Worm (Caenorhabditis elegans) whole organism, L1 larva: ENCODE results near the gene lin-3.

Experiments
- aha-1 ChIP-seq: fragments of 150-350 bp; optimal IDR thresholded peaks from 2 replicates; lab custom pipeline; 2014; ENCODE audit warnings: missing biosample characterization, missing genetic modification characterization
- ama-1 ChIP-seq: fragments of 150-350 bp; optimal IDR thresholded peaks from 2 replicates; lab custom pipeline; 2014
- blmp-1 ChIP-seq: fragments of 150-350 bp; optimal IDR thresholded peaks from 2 replicates; lab custom pipeline; 2014; ENCODE audit warnings: missing biosample characterization, missing genetic modification characterization
- elt-3 ChIP-seq, 6 experiments: fragments of 150-350 bp in 1 of 6; sonication (generic microtip); optimal IDR thresholded peaks; 2 replicates each; lab custom pipeline; 2017 to 2018; ENCODE audit warnings: missing biosample characterization in 6 of 6, missing genetic modification characterization in 6 of 6, inconsistent platforms in 1 of 6
- fkh-10 ChIP-seq: sonication (generic microtip); optimal IDR thresholded peaks from 2 replicates; lab custom pipeline; 2017; ENCODE audit warnings: missing biosample characterization, missing genetic modification reagents, missing genetic modification characterization
- fos-1 ChIP-seq: fragments of 150-350 bp; optimal IDR thresholded peaks from 2 replicates; lab custom pipeline; 2014; ENCODE audit warnings: missing biosample characterization, missing genetic modification characterization
- lin-13 ChIP-seq: fragments of 150-350 bp; optimal IDR thresholded peaks from 2 replicates; lab custom pipeline; 2014; ENCODE audit warnings: missing biosample characterization, missing genetic modification reagents, missing genetic modification characterization
- lsy-2 ChIP-seq, 2 experiments: fragments of 150-350 bp; optimal IDR thresholded peaks; 2 replicates each; lab custom pipeline; 2014; ENCODE audit warnings: missing biosample characterization in 2 of 2, missing genetic modification characterization in 2 of 2
- nhr-12 ChIP-seq: sonication (generic microtip); optimal IDR thresholded peaks from 2 replicates; lab custom pipeline; 2017; ENCODE audit warnings: missing biosample characterization, missing genetic modification characterization
- unc-130 ChIP-seq: fragments of 150-350 bp; optimal IDR thresholded peaks from 2 replicates; lab custom pipeline; 2017; ENCODE audit warnings: missing biosample characterization, missing genetic modification characterization, inconsistent platforms
- unc-62 ChIP-seq: fragments of 150-350 bp; optimal IDR thresholded peaks from 2 replicates; lab custom pipeline; 2014; ENCODE audit warnings: missing biosample characterization, missing genetic modification reagents, missing genetic modification characterization
- ztf-4 ChIP-seq: fragments of 150-350 bp; optimal IDR thresholded peaks from 2 replicates; lab custom pipeline; 2014; ENCODE audit warnings: missing biosample characterization, missing genetic modification characterization

ce11 chrIV:11092502-11093080, 38.5 kb downstream of the lin-3 start, which contains the start of gene bcc-1:
- TF ChIP-seq ama-1 (lab: Kevin White, UChicago) = no peak
- TF ChIP-seq lsy-2 (tag; optimal IDR thresholded peaks at IDR 0.05; lab: Kevin White, UChicago) = peak in 1 of 2 experiments; percentile 37
- peak in 5 of 6 experiments; percentile 31 to 95 (median 81) for TF ChIP-seq elt-3 (tag; optimal IDR thresholded peaks at IDR 0.05; lab: Kevin White, UChicago)
- no peak for TF ChIP-seq lin-13
- no peak for TF ChIP-seq ztf-4 (tag; lab: Kevin White, UChicago)
- TF ChIP-seq fos-1 (tag; lab: Kevin White, UChicago) = no peak
- peak; percentile 54 for TF ChIP-seq blmp-1 (tag; lab: Kevin White, UChicago)
- no peak for TF ChIP-seq unc-130 (tag; lab: Kevin White, UChicago)
- TF ChIP-seq aha-1 (tag; lab: Kevin White, UChicago) = no peak
- TF ChIP-seq fkh-10 (GFP tag; lab: Kevin White, UChicago) = no peak
- no peak for TF ChIP-seq unc-62 (GFP tag; lab: Kevin White, UChicago)
- no peak for TF ChIP-seq nhr-12 (tag; lab: Kevin White, UChicago)
